Worm (Caenorhabditis elegans): ENCODE data around the gene T07C4.12.

Gene T07C4.12

DNA sequence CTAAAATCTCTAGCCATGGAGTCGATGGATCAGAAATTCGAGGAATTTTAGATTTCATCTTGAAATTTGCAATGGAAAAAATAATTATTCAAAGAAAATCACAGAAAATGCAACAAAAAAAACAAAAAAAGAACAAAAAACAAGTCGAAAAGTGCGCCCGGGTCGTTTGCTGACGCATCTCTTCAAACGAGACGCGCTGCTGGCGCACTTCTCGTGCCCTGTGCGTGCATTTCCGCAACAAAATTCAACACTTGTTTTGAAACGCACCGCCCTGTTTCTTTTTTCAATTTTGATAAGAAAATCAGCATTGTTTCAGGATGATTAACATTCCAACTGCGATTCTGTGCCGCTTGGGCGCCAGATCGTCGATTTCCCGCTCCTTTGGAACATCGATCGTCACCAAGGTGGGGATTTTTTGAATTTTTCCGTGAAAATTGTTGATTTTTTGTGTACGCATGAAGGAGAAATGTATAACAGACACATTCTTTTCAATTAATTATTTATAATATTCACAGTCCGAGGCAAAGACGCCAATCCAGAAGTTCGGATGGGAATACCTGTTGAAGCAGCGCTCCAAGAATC is 1.6 kb upstream of the T07C4.12 start, which contains the start of the genes jmjd-4 and mev-1 (continued):
- TF ChIP-seq F55B11.4 (tag; optimal IDR thresholded peaks at IDR 0.05; ENCODE audit: borderline replicate concordance, insufficient read depth): no peak
- no peak for TF ChIP-seq bed-1 (GFP tag; IDR thresholded peaks at IDR 0.05)
- TF ChIP-seq B0035.1 (tag; optimal IDR thresholded peaks at IDR 0.05): no peak
- TF ChIP-seq pha-4 (tag; optimal IDR thresholded peaks at IDR 0.05): peak; percentile 66
- no peak for TF ChIP-seq T07F8.4 (tag; optimal IDR thresholded peaks at IDR 0.05)
- no peak for TF ChIP-seq ama-1 (optimal IDR thresholded peaks at IDR 0.05)
- no peak for TF ChIP-seq ama-1 (GFP tag; optimal IDR thresholded peaks at IDR 0.05)
- peak; percentile 7 for TF ChIP-seq athp-1 (tag; optimal IDR thresholded peaks at IDR 0.05)
- TF ChIP-seq atf-7 (tag; optimal IDR thresholded peaks at IDR 0.05): peak; percentile 61
- no peak for TF ChIP-seq zim-3 (tag; optimal IDR thresholded peaks at IDR 0.05)
- peak; percentile 0 for TF ChIP-seq chd-7 (tag; optimal IDR thresholded peaks at IDR 0.05)
- 0 out of 2 replicates have a peak, but pooled peaks have one; percentile 12 for TF ChIP-seq bed-2 (GFP tag; IDR thresholded peaks at IDR 0.05)
- peak; percentile 66 for TF ChIP-seq tbp1 (GFP tag; optimal IDR thresholded peaks at IDR 0.05)
- peak; percentile 58 for TF ChIP-seq ztf-22 (GFP tag; optimal IDR thresholded peaks at IDR 0.05)
- no peak for TF ChIP-seq hlh-12 (tag; optimal IDR thresholded peaks at IDR 0.05)
- TF ChIP-seq B0261.1 (tag; optimal IDR thresholded peaks at IDR 0.05): no peak
- TF ChIP-seq tbx-9 (tag; optimal IDR thresholded peaks at IDR 0.05; ENCODE audit: borderline replicate concordance): no peak
- TF ChIP-seq ekl-4 (GFP tag; IDR thresholded peaks at IDR 0.05): peak; percentile 80
- TF ChIP-seq snpc-4 (GFP tag; optimal IDR thresholded peaks at IDR 0.05): peak; percentile 68
- peak in 3 of 4 experiments; percentile 61 to 72 (median 65) for TF ChIP-seq snpc-4 (tag; optimal IDR thresholded peaks at IDR 0.05)
- TF ChIP-seq ztf-6 (GFP tag; IDR thresholded peaks at IDR 0.05): no peak
- peak; percentile 94 for TF ChIP-seq dox-1 (GFP tag; IDR thresholded peaks at IDR 0.05)
- TF ChIP-seq B0336.3 (GFP tag; IDR thresholded peaks at IDR 0.05): peak; percentile 94
- no peak for TF ChIP-seq attf-6 (GFP tag; IDR thresholded peaks at IDR 0.05)
- peak; percentile 67 for TF ChIP-seq hsf-1 (GFP tag; IDR thresholded peaks at IDR 0.05)
- no peak for TF ChIP-seq unc-130 (GFP tag; optimal IDR thresholded peaks at IDR 0.05)
- TF ChIP-seq lin-54 (GFP tag; optimal IDR thresholded peaks at IDR 0.05): peak; percentile 92
- TF ChIP-seq cebp-2 (GFP tag; IDR thresholded peaks at IDR 0.05): no peak
- no peak for TF ChIP-seq F10E7.11 (tag; optimal IDR thresholded peaks at IDR 0.05)
- no peak for TF ChIP-seq F49E8.2 (tag; optimal IDR thresholded peaks at IDR 0.05; ENCODE audit: insufficient read depth)
- TF ChIP-seq lin-26 (GFP tag; IDR thresholded peaks at IDR 0.05): 0 out of 2 replicates have a peak, but pooled peaks have one; percentile 13
- TF ChIP-seq Y95B8A.8 (GFP tag; IDR thresholded peaks at IDR 0.05): no peak
- peak; percentile 39; the same call in 1 of the 2 replicates for TF ChIP-seq hmg-20 (GFP tag; IDR thresholded peaks at IDR 0.05)
- no peak for TF ChIP-seq nfya-2 (GFP tag; IDR thresholded peaks at IDR 0.05)
- TF ChIP-seq him-1 (tag; optimal IDR thresholded peaks at IDR 0.05): no peak
- TF ChIP-seq mel-28 (tag; optimal IDR thresholded peaks at IDR 0.05; ENCODE audit: borderline replicate concordance): no peak
- TF ChIP-seq akir-1 (GFP tag; optimal IDR thresholded peaks at IDR 0.05): no peak
- no peak for TF ChIP-seq somi-1 (GFP tag; optimal IDR thresholded peaks at IDR 0.05)
- TF ChIP-seq madf-8 (GFP tag; conservative IDR thresholded peaks at IDR 0.05): peak; percentile 77
- TF ChIP-seq egl-18 (GFP tag; IDR thresholded peaks at IDR 0.05): no peak

DNA sequence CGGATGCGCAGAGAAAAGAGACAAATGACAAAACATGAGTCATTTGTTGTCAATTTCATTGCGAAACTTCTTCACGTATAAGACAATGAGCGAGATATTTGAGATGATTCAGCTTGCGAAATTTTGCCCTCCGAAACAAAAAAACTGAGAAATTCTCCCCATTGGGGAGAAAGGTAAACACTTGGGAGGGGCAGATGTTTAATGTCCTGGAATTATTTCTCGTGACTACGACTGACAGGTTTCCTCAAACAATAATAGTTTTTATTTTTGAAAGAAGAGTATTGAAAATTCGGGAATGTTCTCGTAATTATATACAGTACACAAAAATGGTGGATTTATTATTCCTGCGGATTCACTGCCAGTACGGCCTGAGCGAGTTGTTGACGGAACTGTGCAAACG is 1.2 kb downstream of the T07C4.12 start:
- TF ChIP-seq athp-1 (tag; optimal IDR thresholded peaks at IDR 0.05) (no peak), chd-7 (tag; optimal IDR thresholded peaks at IDR 0.05) (no peak), F52B5.7 (tag; optimal IDR thresholded peaks at IDR 0.05) (no peak), Y53G8AR.9 (GFP tag; conservative IDR thresholded peaks at IDR 0.05) (no peak), ztf-18 (tag; optimal IDR thresholded peaks at IDR 0.05) (no peak), xnd-1 (tag; optimal IDR thresholded peaks at IDR 0.05) (no peak), fkh-3 (tag; optimal IDR thresholded peaks at IDR 0.05) (no peak), attf-5 (GFP tag; optimal IDR thresholded peaks at IDR 0.05) (peak; percentile 6), lin-35 (GFP tag; optimal IDR thresholded peaks at IDR 0.05) (peak in 1 of 3 experiments; percentile 11), die-1 (tag; optimal IDR thresholded peaks at IDR 0.05) (no peak), hlh-26 (GFP tag; conservative IDR thresholded peaks at IDR 0.05) (no peak), efl-1 (GFP tag; optimal IDR thresholded peaks at IDR 0.05) (no peak), lin-54 (GFP tag; optimal IDR thresholded peaks at IDR 0.05) (no peak), lin-40 (tag; optimal IDR thresholded peaks at IDR 0.05) (no peak)
